Worm (Caenorhabditis elegans) whole organism, midembryonic: Measurements from ENCODE around the gene istr-1.

Experiments used
- T22C8.4 ChIP-seq: fragments of 200-800 bp; sonication (Bioruptor generic); IDR thresholded peaks from 2 replicates; pipeline ENCODE4 v1.3.6; 2022; ENCODE audit warnings: missing genetic modification characterization, missing compliant biosample characterization
- cog-1 ChIP-seq: sonication (generic microtip); optimal IDR thresholded peaks from 2 replicates; lab custom pipeline; 2016; ENCODE audit warnings: missing genetic modification characterization, missing compliant biosample characterization
- flt-1 ChIP-seq: fragments of 200-800 bp; sonication (Bioruptor generic); IDR thresholded peaks from 2 replicates; pipeline ENCODE4 v1.3.6; 2022; ENCODE audit warnings: missing genetic modification characterization, missing compliant biosample characterization
- klf-2 ChIP-seq: fragments of 200-800 bp; sonication (Bioruptor generic); conservative IDR thresholded peaks from 2 replicates; pipeline ENCODE4 v1.3.6; 2022; ENCODE audit warnings: missing genetic modification reagents, missing genetic modification characterization, missing compliant biosample characterization
- ref-1 ChIP-seq: fragments of 200-800 bp; sonication (Bioruptor generic); conservative IDR thresholded peaks from 2 replicates; pipeline ENCODE4 v1.3.6; 2022; ENCODE audit warnings: missing genetic modification reagents, missing genetic modification characterization, missing compliant biosample characterization
- tab-1 ChIP-seq: fragments of 200-800 bp; sonication (Bioruptor generic); IDR thresholded peaks from 2 replicates; pipeline ENCODE4 v1.3.6; 2022; ENCODE audit warnings: missing genetic modification characterization, missing compliant biosample characterization
- ztf-23 ChIP-seq: fragments of 200-800 bp; sonication (Bioruptor generic); IDR thresholded peaks from 2 replicates; pipeline ENCODE4 v1.3.6; 2022; ENCODE audit warnings: missing genetic modification reagents, missing genetic modification characterization, missing compliant biosample characterization

DNA sequence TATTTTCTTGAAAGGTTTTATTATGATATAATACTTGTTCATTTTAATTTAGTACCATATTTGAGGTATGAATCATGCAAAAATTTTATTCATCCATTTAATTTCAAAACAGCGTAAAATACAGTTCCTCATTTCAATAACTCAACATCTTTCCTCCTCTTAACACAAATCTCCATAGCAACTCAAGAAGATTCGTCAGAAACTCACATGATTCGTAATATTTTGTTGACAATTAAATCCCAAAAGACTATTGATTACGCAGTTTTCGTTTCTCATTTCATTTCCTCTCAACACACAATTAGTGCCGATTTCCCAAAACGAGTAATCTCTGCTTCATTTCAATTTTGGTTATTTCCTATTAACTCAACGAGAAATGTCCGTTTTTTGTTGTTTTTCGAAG lies 10.6 kb downstream of the istr-1 start, which contains the start of gene R11D1.2:
- TF ChIP-seq tab-1 (GFP tag; lab: Robert Waterston, UW) (no peak), T22C8.4 (no peak), ref-1 (GFP tag; lab: Robert Waterston, UW) (no peak), flt-1 (GFP tag; lab: Robert Waterston, UW) (no peak), klf-2 (GFP tag; lab: Robert Waterston, UW) (no peak), ztf-23 (GFP tag; lab: Robert Waterston, UW) (no peak), cog-1 (tag; lab: Kevin White, UChicago) (no peak)
